Fruit fly (Drosophila melanogaster): ENCODE results near the gene FER.

DNA sequence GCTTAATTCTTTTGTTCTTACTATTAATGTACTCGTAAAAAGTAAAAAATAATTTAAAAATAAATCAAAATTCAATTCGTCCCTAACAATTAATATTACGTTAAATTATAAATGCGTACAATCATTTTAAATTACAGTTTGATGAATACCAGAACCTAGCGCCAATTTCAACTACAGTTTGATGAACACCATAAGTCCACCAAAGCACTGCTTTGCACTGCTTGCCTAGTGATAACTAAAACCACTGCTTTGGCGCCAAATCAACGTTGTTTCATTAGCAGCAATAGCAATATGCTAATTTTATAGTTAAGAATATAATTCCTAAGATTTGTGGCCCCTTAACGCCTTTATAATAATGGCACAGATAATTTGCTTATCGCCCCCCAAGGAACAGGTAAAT, 65.5 kb downstream of the FER start:
- peak; percentile 12 to 71 for TF ChIP-seq CTCF (optimal IDR thresholded peaks at IDR 0.05)
- TF ChIP-seq CG8478 (optimal IDR thresholded peaks at IDR 0.05): no peak
